Worm (Caenorhabditis elegans): Measurements from ENCODE around the gene josd-1.

Gene josd-1

ce11 chrIII:2811410-2811809 is 25.0 kb upstream of the josd-1 start:
- no peak for TF ChIP-seq fos-1 (tag; optimal IDR thresholded peaks at IDR 0.05)
- no peak for TF ChIP-seq ceh-63 (GFP tag; optimal IDR thresholded peaks at IDR 0.05)
- TF ChIP-seq aha-1 (tag; optimal IDR thresholded peaks at IDR 0.05) = no peak
- TF ChIP-seq lin-13 (GFP tag; optimal IDR thresholded peaks at IDR 0.05) = no peak
- peak; percentile 7 for TF ChIP-seq nhr-71 (tag; optimal IDR thresholded peaks at IDR 0.05)
- no peak for TF ChIP-seq ztf-11 (tag; optimal IDR thresholded peaks at IDR 0.05)
- no peak for TF ChIP-seq skn-1 (tag; optimal IDR thresholded peaks at IDR 0.05)
- no peak for TF ChIP-seq nhr-76 (tag; optimal IDR thresholded peaks at IDR 0.05)
- TF ChIP-seq zip-4 (GFP tag; optimal IDR thresholded peaks at IDR 0.05) = no peak
- no peak for TF ChIP-seq alr-1 (tag; optimal IDR thresholded peaks at IDR 0.05; ENCODE audit: borderline replicate concordance)
- TF ChIP-seq efl-1 (optimal IDR thresholded peaks at IDR 0.05) = peak; percentile 5 to 6
- TF ChIP-seq efl-1 (GFP tag; optimal IDR thresholded peaks at IDR 0.05 in 1 of 2) = no peak
- no peak for TF ChIP-seq lin-35 (GFP tag; optimal IDR thresholded peaks at IDR 0.05)
- no peak for TF ChIP-seq nhr-11 (tag; optimal IDR thresholded peaks at IDR 0.05)
- no peak for TF ChIP-seq unc-86 (tag; optimal IDR thresholded peaks at IDR 0.05)
- peak; percentile 23 for TF ChIP-seq aly-2 (tag; optimal IDR thresholded peaks at IDR 0.05)
- no peak for TF ChIP-seq ama-1 (optimal IDR thresholded peaks at IDR 0.05)

- TF ChIP-seq ceh-82 (tag; optimal IDR thresholded peaks at IDR 0.05) (peak; percentile 22 to 74 (median 37)), swsn-7 (tag; optimal IDR thresholded peaks at IDR 0.05) (peak; percentile 28), mab-9 (GFP tag; IDR thresholded peaks at IDR 0.05) (no peak), fkh-8 (tag; optimal IDR thresholded peaks at IDR 0.05) (peak; percentile 50), efl-3 (GFP tag; optimal IDR thresholded peaks at IDR 0.05) (no peak), lir-3 (tag; optimal IDR thresholded peaks at IDR 0.05; ENCODE audit: poor library complexity) (no peak), unc-86 (tag; optimal IDR thresholded peaks at IDR 0.05) (no peak), nhr-28 (tag; optimal IDR thresholded peaks at IDR 0.05) (no peak), fos-1 (tag; optimal IDR thresholded peaks at IDR 0.05) (no peak), C16A3.4 (tag; optimal IDR thresholded peaks at IDR 0.05) (peak; percentile 47), lin-35 (GFP tag; optimal IDR thresholded peaks at IDR 0.05) (peak; percentile 74 to 78), nhr-76 (tag; optimal IDR thresholded peaks at IDR 0.05) (no peak), ceh-88 (GFP tag; IDR thresholded peaks at IDR 0.05) (no peak), F16B12.6 (tag; optimal IDR thresholded peaks at IDR 0.05) (peak; percentile 95), nhr-85 (tag) (peak; percentile 52), tbx-2 (tag; optimal IDR thresholded peaks at IDR 0.05) (peak; percentile 57), isw-1 (GFP tag; IDR thresholded peaks at IDR 0.05) (no peak), mep-1 (tag; optimal IDR thresholded peaks at IDR 0.05) (peak; percentile 61), elt-3 (tag; optimal IDR thresholded peaks at IDR 0.05) (peak in 1 of 6 experiments; percentile 31), lin-13 (GFP tag; optimal IDR thresholded peaks at IDR 0.05) (peak; percentile 36), ces-1 (GFP tag; optimal IDR thresholded peaks at IDR 0.05) (no peak), rnt-1 (tag; optimal IDR thresholded peaks at IDR 0.05) (no peak), Y116A8C.19 (tag; optimal IDR thresholded peaks at IDR 0.05; ENCODE audit: borderline replicate concordance) (no peak), mdl-1 (tag; optimal IDR thresholded peaks at IDR 0.05) (peak in 1 of 2 experiments; percentile 26), nhr-19 (GFP tag; conservative IDR thresholded peaks at IDR 0.05) (peak; percentile 11; the same call in 1 of the 2 replicates), lin-15B (tag; optimal IDR thresholded peaks at IDR 0.05) (peak; percentile 33), ama-1 (optimal IDR thresholded peaks at IDR 0.05) (no peak), snu-23 (GFP tag; optimal IDR thresholded peaks at IDR 0.05) (peak; percentile 75), elt-2 (tag; optimal IDR thresholded peaks at IDR 0.05) (peak; percentile 21), dpl-1 (GFP tag; optimal IDR thresholded peaks at IDR 0.05) (peak; percentile 62 to 74 (median 65)), jun-1 (tag; optimal IDR thresholded peaks at IDR 0.05) (peak; percentile 47), xbp-1 (tag; optimal IDR thresholded peaks at IDR 0.05) (peak; percentile 34), lsy-2 (tag; optimal IDR thresholded peaks at IDR 0.05) (peak; percentile 93 to 98), aha-1 (tag; optimal IDR thresholded peaks at IDR 0.05) (no peak), unc-130 (tag; optimal IDR thresholded peaks at IDR 0.05) (peak; percentile 18), blmp-1 (tag; optimal IDR thresholded peaks at IDR 0.05) (peak; percentile 13), snpc-4 (tag; optimal IDR thresholded peaks at IDR 0.05) (peak; percentile 10), nhr-71 (tag; optimal IDR thresholded peaks at IDR 0.05) (peak; percentile 56), efl-1 (optimal IDR thresholded peaks at IDR 0.05) (peak; percentile 73 to 75), efl-1 (GFP tag; optimal IDR thresholded peaks at IDR 0.05 in 1 of 2) (peak; percentile 78 to 97), zip-4 (GFP tag; optimal IDR thresholded peaks at IDR 0.05) (no peak), dsc-1 (tag; optimal IDR thresholded peaks at IDR 0.05) (peak; percentile 49), unc-30 (tag; optimal IDR thresholded peaks at IDR 0.05) (no peak), skn-1 (tag; optimal IDR thresholded peaks at IDR 0.05) (peak; percentile 59)
Observed at ce11 chrIII:2814919-2815554, 21.4 kb upstream of the josd-1 start, which contains the start of gene tufm-1. tufm-1 (minus strand) TSS chrIII:2814969.
